Worm (Caenorhabditis elegans): Measurements from ENCODE around the gene txt-2.

DNA sequence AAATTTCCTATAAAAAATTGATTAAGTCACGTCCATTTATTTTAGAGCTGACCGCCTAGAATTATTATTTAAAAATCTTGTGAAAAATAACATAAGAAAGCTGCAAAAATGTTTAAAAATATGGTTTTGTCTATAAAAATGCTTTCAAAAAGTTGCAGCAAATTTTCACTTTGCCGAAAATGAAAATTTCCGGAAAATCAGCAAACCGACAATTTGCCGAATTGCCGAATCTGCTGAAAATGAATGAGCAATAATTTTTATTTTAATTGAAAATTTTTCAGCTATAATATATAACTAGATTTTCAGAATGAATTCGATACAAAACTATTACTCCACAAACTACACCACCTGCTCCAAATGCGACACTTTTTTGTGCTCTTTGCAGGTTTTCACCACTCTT, 23.5 kb downstream of the txt-2 start, which contains the start of gene srh-78:
- TF ChIP-seq syd-9 (tag; optimal IDR thresholded peaks at IDR 0.05): no peak
- no peak for TF ChIP-seq unc-86 (tag; optimal IDR thresholded peaks at IDR 0.05)
- no peak for TF ChIP-seq F13H6.1 (tag; optimal IDR thresholded peaks at IDR 0.05)
- no peak for TF ChIP-seq fkh-6 (tag; optimal IDR thresholded peaks at IDR 0.05)
- no peak for TF ChIP-seq C08G9.2 (tag; optimal IDR thresholded peaks at IDR 0.05)
- TF ChIP-seq ama-1 (optimal IDR thresholded peaks at IDR 0.05): no peak
- TF ChIP-seq elt-2 (tag; optimal IDR thresholded peaks at IDR 0.05): no peak
- TF ChIP-seq tbx-2 (tag; optimal IDR thresholded peaks at IDR 0.05): no peak
- no peak for TF ChIP-seq ceh-22 (tag; optimal IDR thresholded peaks at IDR 0.05)
- no peak for TF ChIP-seq fkh-10 (GFP tag; optimal IDR thresholded peaks at IDR 0.05)
- TF ChIP-seq lim-6 (tag; optimal IDR thresholded peaks at IDR 0.05): no peak
- no peak for TF ChIP-seq hlh-8 (tag; optimal IDR thresholded peaks at IDR 0.05)
- no peak for TF ChIP-seq lin-11 (tag; optimal IDR thresholded peaks at IDR 0.05)
- no peak for TF ChIP-seq pqm-1 (tag; optimal IDR thresholded peaks at IDR 0.05)

Measured in whole organism, late embryonic.